Worm (Caenorhabditis elegans) whole organism, L1 larva: ENCODE results near the gene C34F6.10.

ENCODE experiments used
- alr-1 ChIP-seq: fragments of 200-800 bp; sonication (Bioruptor generic); optimal IDR thresholded peaks from 2 replicates; lab custom pipeline; 2018; ENCODE audit warnings: borderline replicate concordance, mild to moderate bottlenecking, missing genetic modification characterization, missing compliant biosample characterization
- dsc-1 ChIP-seq: sonication (generic microtip); optimal IDR thresholded peaks from 2 replicates; lab custom pipeline; 2016; ENCODE audit warnings: mild to moderate bottlenecking, missing genetic modification characterization, missing compliant biosample characterization
- fkh-10 ChIP-seq: sonication (generic microtip); optimal IDR thresholded peaks from 2 replicates; lab custom pipeline; 2017; ENCODE audit warnings: missing biosample characterization, missing genetic modification reagents, missing genetic modification characterization
- hlh-17 ChIP-seq: fragments of 200-800 bp; sonication (Bioruptor generic); optimal IDR thresholded peaks from 2 replicates; lab custom pipeline; 2018; ENCODE audit warnings: missing genetic modification characterization, mild to moderate bottlenecking, missing compliant biosample characterization, moderate library complexity, borderline replicate concordance
- mep-1 ChIP-seq: fragments of 150-350 bp; optimal IDR thresholded peaks from 2 replicates; lab custom pipeline; 2014; ENCODE audit warnings: missing biosample characterization, missing genetic modification characterization
- nhr-237 ChIP-seq: fragments of 150-350 bp; optimal IDR thresholded peaks from 2 replicates; lab custom pipeline; 2014; ENCODE audit warnings: missing biosample characterization, missing genetic modification characterization
- nhr-28 ChIP-seq: fragments of 150-350 bp; optimal IDR thresholded peaks from 2 replicates; lab custom pipeline; 2014; ENCODE audit warnings: missing biosample characterization, missing genetic modification characterization
- pag-3 ChIP-seq: sonication (generic microtip); optimal IDR thresholded peaks from 2 replicates; lab custom pipeline; 2017; ENCODE audit warnings: missing genetic modification characterization, mild to moderate bottlenecking, missing compliant biosample characterization, antibody characterized with exemption, borderline replicate concordance; ENCODE audit not compliant: insufficient read depth
- skn-1 ChIP-seq: fragments of 150-350 bp; optimal IDR thresholded peaks from 2 replicates; lab custom pipeline; 2014; ENCODE audit warnings: missing biosample characterization, missing genetic modification characterization
- unc-62 ChIP-seq: fragments of 150-350 bp; optimal IDR thresholded peaks from 2 replicates; lab custom pipeline; 2014; ENCODE audit warnings: missing biosample characterization, missing genetic modification reagents, missing genetic modification characterization

DNA sequence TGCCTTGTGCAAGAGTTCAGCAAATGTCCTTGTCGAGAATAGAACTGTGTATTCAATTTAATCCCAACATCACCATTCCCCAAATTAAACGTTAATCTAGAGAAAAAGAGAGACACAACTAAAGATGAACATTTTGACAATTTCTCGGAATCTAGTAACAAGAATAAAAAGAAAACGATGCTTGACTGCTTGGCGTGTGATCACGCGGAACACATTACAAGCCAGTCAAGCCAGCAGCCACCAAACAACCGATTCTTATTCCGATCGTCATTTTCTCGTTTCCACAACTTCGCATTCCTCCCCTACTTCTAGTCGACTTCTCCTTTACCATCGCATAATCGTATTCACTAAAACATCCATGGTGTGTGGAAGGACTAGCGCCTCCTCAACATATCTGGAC lies 9.0 kb upstream of the C34F6.10 start:
- TF ChIP-seq pag-3 (tag; lab: Kevin White, UChicago) = no peak
- no peak for TF ChIP-seq mep-1 (tag; lab: Kevin White, UChicago)
- no peak for TF ChIP-seq alr-1 (tag; lab: Kevin White, UChicago)
- no peak for TF ChIP-seq fkh-10 (GFP tag; lab: Kevin White, UChicago)
- no peak for TF ChIP-seq nhr-28
- no peak for TF ChIP-seq hlh-17 (GFP tag; lab: Kevin White, UChicago)
- TF ChIP-seq unc-62 (GFP tag; lab: Kevin White, UChicago) = no peak
- no peak for TF ChIP-seq dsc-1 (tag; lab: Kevin White, UChicago)
- TF ChIP-seq skn-1 (tag; lab: Kevin White, UChicago) = no peak
- TF ChIP-seq nhr-237 = no peak
